Worm (Caenorhabditis elegans) whole organism, L1 larva: ENCODE data around the gene T02C1.2.

ENCODE experiments used
- ama-1 ChIP-seq: fragments of 150-350 bp; optimal IDR thresholded peaks from 2 replicates; lab custom pipeline; 2014
- ceh-63 ChIP-seq: fragments of 200-800 bp; sonication (Bioruptor generic); optimal IDR thresholded peaks from 2 replicates; lab custom pipeline; 2018; ENCODE audit warnings: mild to moderate bottlenecking, missing genetic modification characterization, missing compliant biosample characterization
- ceh-82 ChIP-seq, 3 experiments: fragments of 150-350 bp in 1 of 3; sonication (generic microtip) in 2 of 3; optimal IDR thresholded peaks; 2 replicates each; lab custom pipeline; 2014 to 2017; ENCODE audit warnings: missing biosample characterization in 3 of 3, missing genetic modification characterization in 3 of 3
- ces-1 ChIP-seq: fragments of 150-350 bp; optimal IDR thresholded peaks from 2 replicates; lab custom pipeline; 2014; ENCODE audit warnings: missing biosample characterization, missing genetic modification reagents, missing genetic modification characterization
- egl-27 ChIP-seq, 2 experiments: fragments of 150-350 bp in 1 of 2; sonication (generic microtip); optimal IDR thresholded peaks; 3 replicates each; lab custom pipeline; 2017 to 2018; ENCODE audit warnings: missing biosample characterization in 2 of 2, missing genetic modification characterization in 2 of 2, missing genetic modification reagents in 2 of 2
- lir-3 ChIP-seq: sonication (generic microtip); optimal IDR thresholded peaks from 2 replicates; lab custom pipeline; 2016; ENCODE audit warnings: mild to moderate bottlenecking, missing genetic modification characterization, moderate library complexity, missing compliant biosample characterization; ENCODE audit not compliant: poor library complexity
- lsy-2 ChIP-seq, 2 experiments: fragments of 150-350 bp; optimal IDR thresholded peaks; 2 replicates each; lab custom pipeline; 2014; ENCODE audit warnings: missing biosample characterization in 2 of 2, missing genetic modification characterization in 2 of 2
- nhr-77 ChIP-seq: fragments of 150-350 bp; optimal IDR thresholded peaks from 2 replicates; lab custom pipeline; 2014; ENCODE audit warnings: missing biosample characterization, missing genetic modification characterization
- nhr-85 ChIP-seq: sonication (generic microtip); peaks from one replicate; lab custom pipeline; 2016; ENCODE audit warnings: missing genetic modification characterization, inconsistent platforms, missing compliant biosample characterization
- pag-3 ChIP-seq: sonication (generic microtip); optimal IDR thresholded peaks from 2 replicates; lab custom pipeline; 2017; ENCODE audit warnings: missing genetic modification characterization, mild to moderate bottlenecking, missing compliant biosample characterization, antibody characterized with exemption, borderline replicate concordance; ENCODE audit not compliant: insufficient read depth
- pqm-1 ChIP-seq: sonication (generic microtip); optimal IDR thresholded peaks from 3 replicates; lab custom pipeline; 2017; ENCODE audit warnings: missing biosample characterization, missing genetic modification characterization
- skn-1 ChIP-seq: fragments of 150-350 bp; optimal IDR thresholded peaks from 2 replicates; lab custom pipeline; 2014; ENCODE audit warnings: missing biosample characterization, missing genetic modification characterization
- unc-62 ChIP-seq: fragments of 150-350 bp; optimal IDR thresholded peaks from 2 replicates; lab custom pipeline; 2014; ENCODE audit warnings: missing biosample characterization, missing genetic modification reagents, missing genetic modification characterization
- zag-1 ChIP-seq: fragments of 150-350 bp; optimal IDR thresholded peaks from 2 replicates; lab custom pipeline; 2014; ENCODE audit warnings: missing biosample characterization, missing genetic modification characterization

- TF ChIP-seq unc-62 (GFP tag; lab: Kevin White, UChicago) (no peak), ces-1 (GFP tag; lab: Kevin White, UChicago) (no peak), skn-1 (no peak), egl-27 (tag; optimal IDR thresholded peaks at IDR 0.05; lab: Kevin White, UChicago) (no peak), lsy-2 (tag; optimal IDR thresholded peaks at IDR 0.05; lab: Kevin White, UChicago) (no peak), zag-1 (tag; lab: Kevin White, UChicago) (no peak), lir-3 (tag; lab: Kevin White, UChicago) (no peak), pqm-1 (tag; lab: Kevin White, UChicago) (no peak), nhr-85 (tag; lab: Kevin White, UChicago) (no peak), pag-3 (tag; lab: Kevin White, UChicago) (no peak), ceh-63 (GFP tag; lab: Kevin White, UChicago) (no peak), nhr-77 (tag; lab: Kevin White, UChicago) (no peak), ama-1 (lab: Kevin White, UChicago) (no peak), ceh-82 (tag; optimal IDR thresholded peaks at IDR 0.05; lab: Kevin White, UChicago) (no peak)
Measured at ce11 chrIII:9254988-9255387, 4.2 kb downstream of the T02C1.2 start.
